Worm (Caenorhabditis elegans) whole organism, L2 larva: Measurements from ENCODE around the gene F41B4.2.

Source experiments
- C34F6.9 ChIP-seq: fragments of 150-350 bp; optimal IDR thresholded peaks from 2 replicates; lab custom pipeline; 2014; ENCODE audit warnings: missing biosample characterization, missing genetic modification characterization
- alr-1 ChIP-seq: fragments of 150-350 bp; optimal IDR thresholded peaks from 2 replicates; lab custom pipeline; 2014; ENCODE audit warnings: missing biosample characterization, missing genetic modification characterization
- ama-1 ChIP-seq: fragments of 150-350 bp; optimal IDR thresholded peaks from 2 replicates; lab custom pipeline; 2018; ENCODE audit warnings: inconsistent platforms
- ceh-16 ChIP-seq: fragments of 150-350 bp; optimal IDR thresholded peaks from 2 replicates; lab custom pipeline; 2014; ENCODE audit warnings: missing biosample characterization, missing genetic modification characterization
- ceh-82 ChIP-seq: fragments of 150-350 bp; optimal IDR thresholded peaks from 2 replicates; lab custom pipeline; 2014; ENCODE audit warnings: missing biosample characterization, missing genetic modification characterization
- egl-27 ChIP-seq: sonication (generic microtip); optimal IDR thresholded peaks from 3 replicates; lab custom pipeline; 2017; ENCODE audit warnings: missing biosample characterization, missing genetic modification reagents, missing genetic modification characterization
- lsy-2 ChIP-seq, 2 experiments: fragments of 150-350 bp in 1 of 2; sonication (generic microtip) in 1 of 2; optimal IDR thresholded peaks; 2 replicates each; lab custom pipeline; 2014 to 2017; ENCODE audit warnings: missing biosample characterization in 2 of 2, missing genetic modification characterization in 2 of 2
- nhr-12 ChIP-seq: fragments of 150-350 bp; optimal IDR thresholded peaks from 2 replicates; lab custom pipeline; 2014; ENCODE audit warnings: missing biosample characterization, missing genetic modification characterization
- nhr-237 ChIP-seq: fragments of 150-350 bp; optimal IDR thresholded peaks from 2 replicates; lab custom pipeline; 2014; ENCODE audit warnings: missing biosample characterization, missing genetic modification characterization
- nhr-77 ChIP-seq: fragments of 150-350 bp; optimal IDR thresholded peaks from 2 replicates; lab custom pipeline; 2014; ENCODE audit warnings: missing biosample characterization, missing genetic modification characterization
- snpc-4 ChIP-seq: fragments of 150-350 bp; optimal IDR thresholded peaks from 2 replicates; lab custom pipeline; 2014; ENCODE audit warnings: missing biosample characterization, missing genetic modification characterization
- unc-39 ChIP-seq: fragments of 150-350 bp; optimal IDR thresholded peaks from 2 replicates; lab custom pipeline; 2014; ENCODE audit warnings: missing biosample characterization, missing genetic modification characterization
- unc-62 ChIP-seq: fragments of 150-350 bp; optimal IDR thresholded peaks from 2 replicates; lab custom pipeline; 2014; ENCODE audit warnings: missing biosample characterization, missing genetic modification reagents, missing genetic modification characterization

DNA sequence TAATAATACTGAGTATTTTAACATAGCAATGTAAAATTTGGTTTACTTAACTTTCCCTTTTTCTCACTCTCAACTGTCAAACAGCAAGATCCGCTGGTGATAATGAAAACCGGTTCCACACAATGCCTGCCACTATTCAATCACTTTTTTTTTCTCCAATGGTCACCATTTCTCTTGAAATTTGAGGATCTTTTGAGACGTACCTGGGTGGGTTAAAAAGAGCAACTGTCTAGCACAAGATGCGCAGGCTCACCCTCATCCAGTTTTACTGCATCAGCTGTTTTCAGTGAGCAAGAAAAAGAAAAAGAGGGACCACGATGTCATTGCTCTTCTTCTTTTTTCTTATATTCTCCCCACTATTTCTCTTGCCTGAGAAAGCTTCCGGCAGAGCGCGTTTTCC, 26.8 kb downstream of the F41B4.2 start:
- TF ChIP-seq C34F6.9 (tag; lab: Kevin White, UChicago), result peak; percentile 57
- no peak for TF ChIP-seq ama-1 (lab: Kevin White, UChicago)
- TF ChIP-seq ceh-82, result no peak
- TF ChIP-seq nhr-77, result no peak
- no peak for TF ChIP-seq alr-1
- TF ChIP-seq ceh-16 (tag; lab: Kevin White, UChicago), result no peak
- no peak for TF ChIP-seq nhr-237
- no peak for TF ChIP-seq unc-62 (GFP tag; lab: Kevin White, UChicago)
- TF ChIP-seq egl-27 (tag; lab: Kevin White, UChicago), result no peak
- no peak for TF ChIP-seq snpc-4 (tag; lab: Kevin White, UChicago)
- no peak for TF ChIP-seq lsy-2 (tag; optimal IDR thresholded peaks at IDR 0.05; lab: Kevin White, UChicago)
- TF ChIP-seq nhr-12 (tag; lab: Kevin White, UChicago), result no peak
- TF ChIP-seq unc-39, result no peak
